Worm (Caenorhabditis elegans) whole organism, L4 larva: Measurements from ENCODE around the gene Y54F10AL.1.

Source experiments
- D1046.2 ChIP-seq: fragments of 200-800 bp; sonication (Bioruptor generic); IDR thresholded peaks from 2 replicates; pipeline ENCODE4 v1.3.6; 2022; ENCODE audit warnings: missing genetic modification characterization, missing compliant biosample characterization
- F26F4.8 ChIP-seq: fragments of 200-800 bp; sonication (Bioruptor generic); conservative IDR thresholded peaks from 2 replicates; pipeline ENCODE4 v1.3.6; 2022; ENCODE audit warnings: missing genetic modification characterization, missing compliant biosample characterization
- T26A8.4 ChIP-seq: fragments of 200-800 bp; sonication (Bioruptor generic); IDR thresholded peaks from 2 replicates; pipeline ENCODE4 v1.3.6; 2022; ENCODE audit warnings: missing genetic modification characterization, missing compliant biosample characterization
- Y5F2A.4 ChIP-seq: fragments of 200-800 bp; sonication (Bioruptor generic); optimal IDR thresholded peaks from 2 replicates; lab custom pipeline; 2018; ENCODE audit warnings: mild to moderate bottlenecking, missing genetic modification characterization, missing compliant biosample characterization
- Y75B8A.6 ChIP-seq: fragments of 200-800 bp; sonication (Bioruptor generic); IDR thresholded peaks from 2 replicates; pipeline ENCODE4 v1.3.6; 2022; ENCODE audit warnings: missing genetic modification reagents, missing genetic modification characterization, missing compliant biosample characterization
- ZK546.5 ChIP-seq, 2 experiments: sonication (generic microtip); optimal IDR thresholded peaks; 2 replicates each; lab custom pipeline; 2017; ENCODE audit warnings: missing biosample characterization in 2 of 2, missing genetic modification characterization in 2 of 2
- aha-1 ChIP-seq: fragments of 150-350 bp; peaks from one replicate; lab custom pipeline; 2014; ENCODE audit warnings: missing biosample characterization, missing genetic modification characterization
- aly-2 ChIP-seq: sonication (generic microtip); optimal IDR thresholded peaks from 2 replicates; lab custom pipeline; 2018; ENCODE audit warnings: missing biosample characterization, missing genetic modification characterization
- ama-1 ChIP-seq: fragments of 150-350 bp; optimal IDR thresholded peaks from 2 replicates; lab custom pipeline; 2014; ENCODE audit warnings: inconsistent platforms, mixed read lengths
- attf-4 ChIP-seq: sonication (generic microtip); optimal IDR thresholded peaks from 3 replicates; lab custom pipeline; 2017; ENCODE audit warnings: missing biosample characterization, missing genetic modification characterization
- ceh-20 ChIP-seq: fragments of 200-800 bp; sonication (Bioruptor generic); IDR thresholded peaks from 2 replicates; pipeline ENCODE4 v1.3.6; 2022; ENCODE audit warnings: missing genetic modification reagents, missing genetic modification characterization, missing compliant biosample characterization
- ceh-44 ChIP-seq: fragments of 200-800 bp; sonication (Bioruptor generic); IDR thresholded peaks from 2 replicates; pipeline ENCODE4 v1.3.6; 2022; ENCODE audit warnings: missing genetic modification reagents, missing genetic modification characterization, missing compliant biosample characterization
- ceh-62 ChIP-seq: sonication (generic microtip); optimal IDR thresholded peaks from 2 replicates; lab custom pipeline; 2017; ENCODE audit warnings: missing biosample characterization, missing genetic modification characterization
- ces-1 ChIP-seq: fragments of 150-350 bp; sonication (generic microtip); optimal IDR thresholded peaks from 4 replicates; lab custom pipeline; 2014; ENCODE audit warnings: missing biosample characterization, missing genetic modification reagents, missing genetic modification characterization
- cey-2 ChIP-seq: sonication (generic microtip); optimal IDR thresholded peaks from 3 replicates; lab custom pipeline; 2017; ENCODE audit warnings: missing genetic modification characterization, mild to moderate bottlenecking, missing compliant biosample characterization, antibody characterized with exemption, borderline replicate concordance; ENCODE audit not compliant: insufficient read depth
- daf-12 ChIP-seq: fragments of 150-350 bp; optimal IDR thresholded peaks from 2 replicates; lab custom pipeline; 2014; ENCODE audit warnings: missing biosample characterization, missing genetic modification reagents, missing genetic modification characterization
- daf-16 ChIP-seq, 3 experiments: sonication (generic microtip); optimal IDR thresholded peaks; 2 replicates each; lab custom pipeline; 2016 to 2017; ENCODE audit warnings: missing genetic modification characterization in 3 of 3, missing genetic modification reagents in 3 of 3, mild to moderate bottlenecking in 2 of 3, missing compliant biosample characterization in 2 of 3, missing biosample characterization in 1 of 3, moderate library complexity in 1 of 3
- daf-19 ChIP-seq: fragments of 200-800 bp; sonication (Bioruptor generic); conservative IDR thresholded peaks from 2 replicates; pipeline ENCODE4 v1.3.6; 2022; ENCODE audit warnings: missing genetic modification characterization, missing compliant biosample characterization
- dmd-8 ChIP-seq: fragments of 200-800 bp; sonication (Bioruptor generic); IDR thresholded peaks from 2 replicates; pipeline ENCODE4 v1.3.6; 2022; ENCODE audit warnings: missing genetic modification characterization, missing compliant biosample characterization
- egl-43 ChIP-seq: fragments of 200-800 bp; sonication (Bioruptor generic); IDR thresholded peaks from 2 replicates; pipeline ENCODE4 v1.3.6; 2022; ENCODE audit warnings: missing genetic modification reagents, missing genetic modification characterization, missing compliant biosample characterization
- fkh-10 ChIP-seq: fragments of 150-350 bp; optimal IDR thresholded peaks from 2 replicates; lab custom pipeline; 2014; ENCODE audit warnings: missing biosample characterization, missing genetic modification reagents, missing genetic modification characterization
- hlh-30 ChIP-seq: sonication (generic microtip); optimal IDR thresholded peaks from 2 replicates; lab custom pipeline; 2017; ENCODE audit warnings: antibody characterized with exemption, mild to moderate bottlenecking, missing genetic modification characterization, missing compliant biosample characterization; ENCODE audit not compliant: insufficient read depth
- hmg-1.1 ChIP-seq: fragments of 200-800 bp; sonication (Bioruptor generic); IDR thresholded peaks from 2 replicates; pipeline ENCODE4 v1.3.6; 2022; ENCODE audit warnings: missing genetic modification reagents, missing genetic modification characterization, missing compliant biosample characterization
- lin-13 ChIP-seq: fragments of 150-350 bp; optimal IDR thresholded peaks from 2 replicates; lab custom pipeline; 2014; ENCODE audit warnings: missing biosample characterization, missing genetic modification reagents, missing genetic modification characterization
- lin-15B ChIP-seq: fragments of 150-350 bp; sonication (generic microtip); optimal IDR thresholded peaks from 3 replicates; lab custom pipeline; 2014; ENCODE audit warnings: missing biosample characterization, missing genetic modification characterization
- lin-29 ChIP-seq: fragments of 200-800 bp; sonication (Bioruptor generic); IDR thresholded peaks from 2 replicates; pipeline ENCODE4 v1.3.6; 2022; ENCODE audit warnings: missing genetic modification reagents, missing genetic modification characterization, missing compliant biosample characterization
- lin-39 ChIP-seq: fragments of 150-350 bp; optimal IDR thresholded peaks from 2 replicates; lab custom pipeline; 2014; ENCODE audit warnings: missing biosample characterization, missing genetic modification reagents, missing genetic modification characterization
- madf-5 ChIP-seq, 2 experiments: fragments of 200-800 bp; sonication (Bioruptor generic); IDR thresholded peaks; 2 replicates each; pipeline ENCODE4 v1.3.6; 2022; ENCODE audit warnings: missing compliant biosample characterization in 2 of 2, missing genetic modification characterization in 2 of 2
- mep-1 ChIP-seq: fragments of 150-350 bp; sonication (generic microtip); optimal IDR thresholded peaks from 3 replicates; lab custom pipeline; 2014; ENCODE audit warnings: missing biosample characterization, missing genetic modification characterization
- mxl-3 ChIP-seq: fragments of 200-800 bp; sonication (Bioruptor generic); optimal IDR thresholded peaks from 2 replicates; lab custom pipeline; 2018; ENCODE audit warnings: mild to moderate bottlenecking, missing genetic modification characterization, missing compliant biosample characterization
- nhr-10 ChIP-seq: fragments of 150-350 bp; optimal IDR thresholded peaks from 2 replicates; lab custom pipeline; 2014; ENCODE audit warnings: missing biosample characterization, missing genetic modification characterization
- nhr-102 ChIP-seq: sonication (generic microtip); optimal IDR thresholded peaks from 2 replicates; lab custom pipeline; 2016; ENCODE audit warnings: mild to moderate bottlenecking, missing genetic modification characterization, moderate library complexity, missing compliant biosample characterization
- nhr-25 ChIP-seq: sonication (generic microtip); optimal IDR thresholded peaks from 2 replicates; lab custom pipeline; 2017; ENCODE audit warnings: missing genetic modification characterization, mild to moderate bottlenecking, missing compliant biosample characterization, antibody characterized with exemption, moderate library complexity, borderline replicate concordance; ENCODE audit not compliant: insufficient read depth
- nhr-28 ChIP-seq: fragments of 150-350 bp; optimal IDR thresholded peaks from 2 replicates; lab custom pipeline; 2014; ENCODE audit warnings: missing biosample characterization, missing genetic modification characterization
- nhr-48 ChIP-seq: sonication (generic microtip); optimal IDR thresholded peaks from 2 replicates; lab custom pipeline; 2016; ENCODE audit warnings: mild to moderate bottlenecking, missing genetic modification characterization, missing compliant biosample characterization
- nhr-6 ChIP-seq: fragments of 150-350 bp; optimal IDR thresholded peaks from 2 replicates; lab custom pipeline; 2014; ENCODE audit warnings: missing biosample characterization, missing genetic modification characterization
- nhr-77 ChIP-seq: fragments of 150-350 bp; optimal IDR thresholded peaks from 2 replicates; lab custom pipeline; 2014; ENCODE audit warnings: missing biosample characterization, missing genetic modification characterization
- rbr-2 ChIP-seq: sonication (generic microtip); optimal IDR thresholded peaks from 2 replicates; lab custom pipeline; 2016; ENCODE audit warnings: missing genotype, missing genetic modification characterization, missing compliant biosample characterization
- sdz-12 ChIP-seq: fragments of 200-800 bp; sonication (Bioruptor generic); optimal IDR thresholded peaks from 2 replicates; lab custom pipeline; 2018; ENCODE audit warnings: mild to moderate bottlenecking, missing genetic modification characterization, missing compliant biosample characterization
- set-16 ChIP-seq: fragments of 200-800 bp; sonication (Bioruptor generic); IDR thresholded peaks from 2 replicates; pipeline ENCODE4 v1.3.6; 2022; ENCODE audit warnings: missing genetic modification reagents, missing genetic modification characterization, missing compliant biosample characterization
- snpc-1.2 ChIP-seq: fragments of 200-800 bp; sonication (Bioruptor generic); IDR thresholded peaks from 2 replicates; pipeline ENCODE4 v1.3.6; 2022; ENCODE audit warnings: missing genetic modification reagents, missing genetic modification characterization, missing compliant biosample characterization
- vab-7 ChIP-seq: fragments of 200-800 bp; sonication (Bioruptor generic); IDR thresholded peaks from 2 replicates; pipeline ENCODE4 v1.3.6; 2022; ENCODE audit warnings: missing genetic modification reagents, missing genetic modification characterization, missing compliant biosample characterization
- zag-1 ChIP-seq: fragments of 150-350 bp; optimal IDR thresholded peaks from 2 replicates; lab custom pipeline; 2014; ENCODE audit warnings: missing biosample characterization, missing genetic modification characterization
- zfp-2 ChIP-seq: sonication (generic microtip); optimal IDR thresholded peaks from 2 replicates; lab custom pipeline; 2016; ENCODE audit warnings: mild to moderate bottlenecking, missing genetic modification characterization, missing compliant biosample characterization

The Y54F10AL.1 gene

DNA sequence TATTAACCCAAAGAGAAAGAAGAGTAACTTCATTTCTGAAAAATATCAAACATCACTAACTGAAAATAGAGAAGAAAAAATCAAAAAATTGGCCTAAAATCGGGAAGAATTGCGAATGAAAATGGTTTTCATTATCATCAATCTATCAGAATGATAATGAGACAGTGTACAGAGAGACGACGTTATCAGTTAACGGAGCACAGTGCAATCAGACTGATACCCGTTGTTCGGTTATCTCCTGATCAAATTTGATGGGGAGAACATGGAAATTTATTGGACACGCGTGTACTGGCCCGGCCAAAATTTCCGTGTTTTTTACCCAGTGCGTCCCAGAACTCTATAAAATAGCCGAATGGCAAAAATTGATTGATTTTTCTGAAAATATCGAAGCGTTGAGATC is 20.4 kb downstream of the Y54F10AL.1 start, which contains the start of gene Y54F10AM.8 (continued):
- TF ChIP-seq madf-5 (GFP tag; IDR thresholded peaks at IDR 0.05; lab: Robert Waterston, UW) (no peak), F26F4.8 (GFP tag; lab: Robert Waterston, UW) (no peak), rbr-2 (tag; lab: Kevin White, UChicago) (no peak)

DNA sequence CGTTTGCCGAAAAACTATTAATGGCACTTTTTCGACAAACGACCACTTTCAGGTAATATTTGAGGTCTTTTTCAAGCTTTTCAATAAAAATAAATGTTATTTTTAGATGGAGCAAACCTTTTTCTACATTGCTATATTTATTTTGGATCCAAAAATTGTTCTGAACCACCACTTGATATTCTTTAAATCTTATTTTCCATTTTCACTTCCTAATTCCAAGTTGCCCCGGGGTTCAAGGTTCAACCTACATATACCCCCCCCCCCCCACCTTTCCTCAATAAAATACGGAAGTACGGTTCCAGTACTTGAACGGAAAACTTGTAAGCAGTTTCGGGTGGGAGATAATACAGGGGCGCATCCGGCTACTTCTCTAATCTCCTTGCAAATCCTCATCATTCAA is 21.0 kb downstream of the Y54F10AL.1 start, which contains the start of gene Y54F10AM.6:
Gene Y54F10AM.6, plus strand, starts transcription at position 301 of the 400 bp plus-strand sequence.
- TF ChIP-seq daf-12 (no peak), T26A8.4 (GFP tag; lab: Robert Waterston, UW) (no peak), nhr-102 (no peak), attf-4 (tag; lab: Kevin White, UChicago) (no peak), dmd-8 (GFP tag; lab: Robert Waterston, UW) (0 out of 2 replicates have a peak, but pooled peaks have one; percentile 45)

DNA sequence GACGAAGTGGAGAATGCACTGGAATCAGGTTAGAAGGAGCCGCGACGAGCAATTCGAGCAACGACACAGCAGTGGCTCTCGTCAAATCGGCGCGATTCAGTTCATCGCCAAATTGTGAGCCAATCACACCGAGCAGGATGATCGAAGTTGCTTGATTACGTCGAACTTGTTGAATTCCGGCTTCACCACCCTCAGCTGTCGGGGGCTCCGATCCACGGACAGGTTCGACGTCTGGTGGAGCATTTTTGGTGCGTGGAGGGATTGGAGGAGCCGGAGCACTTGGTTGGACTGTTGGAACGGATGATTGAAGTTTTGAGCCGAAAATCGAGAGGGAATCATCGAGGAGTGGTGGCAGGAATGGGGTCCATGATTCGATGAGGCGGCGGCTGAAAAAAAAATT is 28.0 kb downstream of the Y54F10AL.1 start:
- TF ChIP-seq zag-1 = no peak
- peak; percentile 60 for TF ChIP-seq set-16 (GFP tag; lab: Robert Waterston, UW)
- TF ChIP-seq, all 104 proteins: peak for 1

DNA sequence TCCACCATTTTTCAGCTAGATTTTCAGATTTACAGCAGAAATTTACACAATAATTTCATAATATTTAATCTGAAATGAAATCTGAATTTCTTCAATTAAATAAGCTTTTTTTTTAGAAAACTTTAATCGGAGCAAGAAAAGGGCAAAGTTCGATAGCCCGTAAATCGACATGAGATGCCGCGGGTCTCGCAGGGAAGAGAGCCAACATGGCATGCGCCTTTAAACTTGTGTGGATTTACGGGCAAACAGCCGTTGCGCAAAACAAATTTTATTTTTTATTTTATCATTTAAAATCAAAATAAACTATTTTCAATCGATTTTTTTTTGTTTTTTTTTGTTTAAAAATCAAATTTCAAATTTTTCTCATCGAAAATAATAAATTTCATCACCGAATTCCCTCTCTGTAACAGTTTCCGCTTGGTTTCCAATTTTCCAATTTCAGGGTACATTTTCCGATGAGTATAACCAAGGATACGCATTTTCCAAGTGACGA is 41.2 kb downstream of the Y54F10AL.1 start, which contains the start of the genes Y54F10AM.15, rbc-2 and ndua-8:
Gene Y54F10AM.15, minus strand, starts transcription at position 59 of the 493 bp plus-strand sequence.
Gene rbc-2, minus strand, starts transcription at position 69 of the 493 bp plus-strand sequence.
Gene ndua-8, plus strand, starts transcription at position 443 of the 493 bp plus-strand sequence.
- peak; percentile 23 for TF ChIP-seq ama-1 (lab: Kevin White, UChicago)
- TF ChIP-seq daf-16 (GFP tag; optimal IDR thresholded peaks at IDR 0.05; lab: Kevin White, UChicago) = peak in 1 of 2 experiments; percentile 32
- peak; percentile 67 for TF ChIP-seq daf-16 (tag; optimal IDR thresholded peaks at IDR 0.05; lab: Kevin White, UChicago)
- no peak for TF ChIP-seq D1046.2 (GFP tag; lab: Robert Waterston, UW)
- TF ChIP-seq nhr-25 (tag; lab: Kevin White, UChicago) = peak; percentile 75
- no peak for TF ChIP-seq attf-4 (tag; lab: Kevin White, UChicago)
- no peak for TF ChIP-seq madf-5 (GFP tag; IDR thresholded peaks at IDR 0.05; lab: Robert Waterston, UW)
- peak; percentile 62 for TF ChIP-seq lin-15B
- TF ChIP-seq cey-2 (tag; lab: Kevin White, UChicago) = no peak
- TF ChIP-seq ZK546.5 (tag; optimal IDR thresholded peaks at IDR 0.05; lab: Kevin White, UChicago) = peak in 1 of 2 experiments; percentile 64
- peak; percentile 97 for TF ChIP-seq aha-1 (tag; lab: Kevin White, UChicago)
- no peak for TF ChIP-seq egl-43 (GFP tag; lab: Robert Waterston, UW)
- no peak for TF ChIP-seq Y75B8A.6 (GFP tag; lab: Robert Waterston, UW)
- peak; percentile 92 for TF ChIP-seq lin-13 (GFP tag; lab: Kevin White, UChicago)
- TF ChIP-seq aly-2 (tag; lab: Kevin White, UChicago) = no peak
- peak; percentile 85 for TF ChIP-seq hmg-1.1 (GFP tag; lab: Robert Waterston, UW)
- TF ChIP-seq Y5F2A.4 = no peak
- peak; percentile 92 for TF ChIP-seq fkh-10 (GFP tag; lab: Kevin White, UChicago)
- TF ChIP-seq nhr-10 = no peak
- TF ChIP-seq lin-39 = no peak
- TF ChIP-seq rbr-2 (tag; lab: Kevin White, UChicago) = peak; percentile 84
- TF ChIP-seq ceh-44 = 0 out of 2 replicates have a peak, but pooled peaks have one; percentile 37
- no peak for TF ChIP-seq daf-19 (GFP tag; lab: Robert Waterston, UW)
- TF ChIP-seq vab-7 = 0 out of 2 replicates have a peak, but pooled peaks have one; percentile 18
- TF ChIP-seq snpc-1.2 = 0 out of 2 replicates have a peak, but pooled peaks have one; percentile 34
- TF ChIP-seq nhr-102 = peak; percentile 64
- peak; percentile 46 for TF ChIP-seq nhr-28 (tag; lab: Kevin White, UChicago)
- TF ChIP-seq mxl-3 (GFP tag; lab: Kevin White, UChicago) = no peak
- no peak for TF ChIP-seq lin-29 (GFP tag; lab: Robert Waterston, UW)
- no peak for TF ChIP-seq ces-1 (GFP tag; lab: Kevin White, UChicago)
- TF ChIP-seq mep-1 (tag; lab: Kevin White, UChicago) = peak; percentile 98
- no peak for TF ChIP-seq nhr-48 (tag; lab: Kevin White, UChicago)
- no peak for TF ChIP-seq ceh-62
- peak; percentile 72 for TF ChIP-seq nhr-6
- peak; percentile 84 for TF ChIP-seq zfp-2 (tag; lab: Kevin White, UChicago)
- peak; percentile 93 for TF ChIP-seq hlh-30 (tag; lab: Kevin White, UChicago)
- TF ChIP-seq sdz-12 = no peak
- peak; percentile 58; the same call in 1 of the 2 replicates for TF ChIP-seq ceh-20 (GFP tag; lab: Robert Waterston, UW)
- TF ChIP-seq nhr-77 (tag; lab: Kevin White, UChicago) = peak; percentile 95
